Worm (Caenorhabditis elegans): Measurements from ENCODE around the gene F40G9.19.

DNA sequence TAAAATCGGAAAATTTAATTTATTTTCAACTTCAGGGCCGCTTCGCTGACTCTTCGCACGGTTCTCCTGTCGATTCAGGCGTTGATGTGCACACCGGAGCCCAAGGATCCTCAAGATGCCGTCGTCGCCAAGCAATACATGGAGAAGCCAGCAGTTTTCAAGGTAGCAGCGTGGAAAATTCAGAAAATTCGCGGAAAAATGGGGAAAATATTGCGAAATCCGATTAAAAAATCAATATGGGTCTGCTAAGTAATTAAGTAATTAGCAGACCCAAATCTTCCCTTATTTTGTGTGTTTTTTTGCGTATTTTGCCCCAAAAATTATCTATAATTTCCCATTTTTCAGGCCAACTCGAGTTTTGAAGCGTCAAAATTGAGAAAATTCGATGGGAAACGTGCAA lies 15.7 kb downstream of the F40G9.19 start:
- TF ChIP-seq him-1 (tag; optimal IDR thresholded peaks at IDR 0.05) (no peak), W03F9.2 (tag; optimal IDR thresholded peaks at IDR 0.05) (no peak)
